Fruit fly (Drosophila melanogaster) whole organism, embryonic: ENCODE data around the gene CG33181.
A peak's percentile ranks its signal among the peaks of the same experiment; 100 is the strongest.

Experiments
- Bgb ChIP-seq: fragments of 200-800 bp; sonication (Bioruptor generic); IDR thresholded peaks from 2 replicates; pipeline ENCODE4 v1.3.6; 2022; ENCODE audit warnings: missing biosample characterization, missing genetic modification characterization; ENCODE audit not compliant: partially characterized antibody
- C15 ChIP-seq: fragments of 200-800 bp; sonication (Bioruptor generic); IDR thresholded peaks from 3 replicates; pipeline ENCODE4 v1.3.6; 2022; ENCODE audit warnings: missing biosample characterization, missing genetic modification characterization
- CG10565 ChIP-seq: fragments of 200-800 bp; sonication (Bioruptor generic); optimal IDR thresholded peaks from 3 replicates; lab custom pipeline; 2016; ENCODE audit warnings: missing biosample characterization, mild to moderate bottlenecking, missing genetic modification characterization
- CG10959 ChIP-seq: fragments of 200-800 bp; sonication (Bioruptor generic); IDR thresholded peaks from 2 replicates; pipeline ENCODE4 v1.3.6; 2022; ENCODE audit warnings: missing biosample characterization, missing genetic modification characterization
- CG12236 ChIP-seq: fragments of 200-800 bp; sonication (Bioruptor generic); optimal IDR thresholded peaks from 2 replicates; lab custom pipeline; 2016; ENCODE audit warnings: missing biosample characterization, missing genetic modification characterization
- CG1233 ChIP-seq: fragments of 200-800 bp; sonication (Bioruptor generic); optimal IDR thresholded peaks from 4 replicates; lab custom pipeline; 2018; ENCODE audit warnings: missing biosample characterization, mild to moderate bottlenecking, missing genetic modification characterization
- CG12391 ChIP-seq: fragments of 200-800 bp; sonication (Bioruptor generic); optimal IDR thresholded peaks from 3 replicates; lab custom pipeline; 2018; ENCODE audit warnings: missing biosample characterization, mild to moderate bottlenecking, missing genetic modification characterization, moderate library complexity
- CG13123 ChIP-seq: fragments of 200-800 bp; sonication (Bioruptor generic); optimal IDR thresholded peaks from 2 replicates; lab custom pipeline; 2016; ENCODE audit warnings: missing biosample characterization, missing genetic modification characterization
- CG15601 ChIP-seq: fragments of 200-800 bp; sonication (Bioruptor generic); optimal IDR thresholded peaks from 3 replicates; lab custom pipeline; 2019; ENCODE audit warnings: missing biosample characterization, mild to moderate bottlenecking, missing genetic modification characterization, moderate library complexity
- CG16815 ChIP-seq: fragments of 200-800 bp; sonication (Bioruptor generic); optimal IDR thresholded peaks from 3 replicates; lab custom pipeline; 2017; ENCODE audit warnings: missing biosample characterization, mild to moderate bottlenecking, missing genetic modification characterization
- CG17912 ChIP-seq: fragments of 200-800 bp; sonication (Bioruptor generic); optimal IDR thresholded peaks from 2 replicates; lab custom pipeline; 2018; ENCODE audit warnings: missing biosample characterization, mild to moderate bottlenecking, missing genetic modification characterization
- CG2116 ChIP-seq: fragments of 200-800 bp; sonication (Bioruptor generic); optimal IDR thresholded peaks from 3 replicates; lab custom pipeline; 2018; ENCODE audit warnings: missing biosample characterization, mild to moderate bottlenecking, missing genetic modification characterization
- CG2875 ChIP-seq: fragments of 200-800 bp; sonication (Bioruptor generic); optimal IDR thresholded peaks from 2 replicates; lab custom pipeline; 2017; ENCODE audit warnings: missing biosample characterization, mild to moderate bottlenecking, missing genetic modification characterization, missing genetic modification reagents
- CG30431 ChIP-seq: fragments of 200-800 bp; sonication (Bioruptor generic); optimal IDR thresholded peaks from 2 replicates; lab custom pipeline; 2017; ENCODE audit warnings: missing biosample characterization, missing genetic modification characterization
- CG31441 ChIP-seq: fragments of 200-800 bp; sonication (Bioruptor generic); IDR thresholded peaks from 2 replicates; pipeline ENCODE4 v1.3.6; 2022; ENCODE audit warnings: missing biosample characterization, missing genetic modification characterization
- CG3163 ChIP-seq: fragments of 200-800 bp; sonication (Bioruptor generic); optimal IDR thresholded peaks from 3 replicates; lab custom pipeline; 2016; ENCODE audit warnings: missing biosample characterization, missing genetic modification characterization
- CG6254 ChIP-seq: fragments of 200-800 bp; sonication (Bioruptor generic); optimal IDR thresholded peaks from 3 replicates; lab custom pipeline; 2017; ENCODE audit warnings: mild to moderate bottlenecking, missing biosample characterization, missing genetic modification reagents, missing genetic modification characterization
- CG7745 ChIP-seq: fragments of 200-800 bp; sonication (Bioruptor generic); optimal IDR thresholded peaks from 2 replicates; lab custom pipeline; 2018; ENCODE audit warnings: missing biosample characterization, mild to moderate bottlenecking, missing genetic modification characterization, moderate library complexity
- CG7963 ChIP-seq: fragments of 200-800 bp; sonication (Bioruptor generic); IDR thresholded peaks from 3 replicates; pipeline ENCODE4 v1.3.6; 2022; ENCODE audit warnings: missing biosample characterization, missing genetic modification characterization; ENCODE audit not compliant: partially characterized antibody
- CG8281 ChIP-seq: fragments of 200-800 bp; sonication (Bioruptor generic); optimal IDR thresholded peaks from 2 replicates; lab custom pipeline; 2018; ENCODE audit warnings: missing biosample characterization, mild to moderate bottlenecking, missing genetic modification characterization, moderate library complexity
- E2f2 ChIP-seq: fragments of 200-800 bp; sonication (Bioruptor generic); IDR thresholded peaks from 2 replicates; pipeline ENCODE4 v1.3.6; 2022; ENCODE audit warnings: missing biosample characterization, missing genetic modification characterization
- Hr3 ChIP-seq: fragments of 200-800 bp; sonication (Bioruptor generic); optimal IDR thresholded peaks from 3 replicates; lab custom pipeline; 2016; ENCODE audit warnings: missing biosample characterization, missing genetic modification characterization
- Hr78 ChIP-seq, 2 experiments: fragments of 200-800 bp in 1 of 2; fragments of >200 bp in 1 of 2; sonication (Bioruptor generic) in 1 of 2; optimal IDR thresholded peaks; 2 replicates each; lab custom pipeline; 2017 to 2019; ENCODE audit warnings: missing biosample characterization in 2 of 2, missing genetic modification characterization in 2 of 2, mild to moderate bottlenecking in 1 of 2, moderate library complexity in 1 of 2
- Kr ChIP-seq: fragments of 200-800 bp; sonication (Bioruptor generic); optimal IDR thresholded peaks from 2 replicates; lab custom pipeline; 2017; ENCODE audit warnings: missing biosample characterization, mild to moderate bottlenecking, missing genetic modification characterization
- Lim3 ChIP-seq: fragments of 200-800 bp; sonication (Bioruptor generic); IDR thresholded peaks from 2 replicates; pipeline ENCODE4 v1.3.6; 2022; ENCODE audit warnings: missing biosample characterization, missing genetic modification characterization
- NfI ChIP-seq: fragments of 200-800 bp; sonication (Bioruptor generic); optimal IDR thresholded peaks from 3 replicates; lab custom pipeline; 2018; ENCODE audit warnings: missing biosample characterization, mild to moderate bottlenecking, missing genetic modification characterization, moderate library complexity
- Sox100B ChIP-seq: fragments of 200-800 bp; sonication (Bioruptor generic); optimal IDR thresholded peaks from 3 replicates; lab custom pipeline; 2018; ENCODE audit warnings: missing biosample characterization, mild to moderate bottlenecking, missing genetic modification characterization
- Trl ChIP-seq, 3 experiments: fragments of >200 bp in 2 of 3; fragments of 200-800 bp in 1 of 3; sonication (Bioruptor generic) in 1 of 3; optimal IDR thresholded peaks; 2 replicates in 1 of 3; 3 replicates in 2 of 3; lab custom pipeline; 2016 to 2017; ENCODE audit warnings: missing biosample characterization in 1 of 3, missing genetic modification characterization in 1 of 3
- YL-1 ChIP-seq: fragments of 200-800 bp; sonication (Bioruptor generic); optimal IDR thresholded peaks from 3 replicates; lab custom pipeline; 2017; ENCODE audit warnings: missing biosample characterization, mild to moderate bottlenecking, missing genetic modification characterization
- bowl ChIP-seq: fragments of 200-800 bp; sonication (Bioruptor generic); IDR thresholded peaks from 2 replicates; pipeline ENCODE4 v1.3.6; 2022; ENCODE audit warnings: missing biosample characterization, missing genetic modification characterization
- cas ChIP-seq: fragments of 200-800 bp; sonication (Bioruptor generic); IDR thresholded peaks from 2 replicates; pipeline ENCODE4 v1.3.6; 2022; ENCODE audit warnings: missing biosample characterization, missing genetic modification characterization
- danr ChIP-seq: fragments of 200-800 bp; sonication (Bioruptor generic); IDR thresholded peaks from 2 replicates; pipeline ENCODE4 v1.3.6; 2022; ENCODE audit warnings: missing biosample characterization, missing genetic modification characterization
- disco-r ChIP-seq: fragments of 200-800 bp; sonication (Bioruptor generic); optimal IDR thresholded peaks from 2 replicates; lab custom pipeline; 2016; ENCODE audit warnings: missing biosample characterization, missing genetic modification characterization
- dm ChIP-seq: fragments of 200-800 bp; sonication (Bioruptor generic); optimal IDR thresholded peaks from 3 replicates; lab custom pipeline; 2016; ENCODE audit warnings: missing biosample characterization, missing genetic modification characterization
- gro ChIP-seq: fragments of 200-800 bp; sonication (Bioruptor generic); optimal IDR thresholded peaks from 2 replicates; lab custom pipeline; 2016; ENCODE audit warnings: missing biosample characterization, missing genetic modification characterization
- kay ChIP-seq: fragments of 200-800 bp; sonication (Bioruptor generic); optimal IDR thresholded peaks from 2 replicates; lab custom pipeline; 2016; ENCODE audit warnings: missing biosample characterization, missing genetic modification characterization
- nerfin-1 ChIP-seq: fragments of 200-800 bp; sonication (Bioruptor generic); optimal IDR thresholded peaks from 3 replicates; lab custom pipeline; 2019; ENCODE audit warnings: missing biosample characterization, mild to moderate bottlenecking, missing genetic modification characterization, moderate library complexity
- nom ChIP-seq: fragments of 200-800 bp; sonication (Bioruptor generic); optimal IDR thresholded peaks from 2 replicates; lab custom pipeline; 2017; ENCODE audit warnings: missing biosample characterization, missing genetic modification characterization, mild to moderate bottlenecking, moderate library complexity, missing genetic modification reagents
- pita ChIP-seq: fragments of 200-800 bp; sonication (Bioruptor generic); optimal IDR thresholded peaks from 2 replicates; lab custom pipeline; 2017; ENCODE audit warnings: missing biosample characterization, mild to moderate bottlenecking, missing genetic modification characterization
- prd ChIP-seq, 3 experiments: fragments of >200 bp in 2 of 3; fragments of 200-800 bp in 1 of 3; sonication (Bioruptor generic) in 1 of 3; optimal IDR thresholded peaks in 2 of 3; IDR thresholded peaks in 1 of 3; 2 replicates in 2 of 3; 3 replicates in 1 of 3; pipeline versions ENCODE4 v1.3.6 to Lab custom; 2017 to 2022; ENCODE audit warnings: missing biosample characterization in 1 of 3, missing genetic modification characterization in 1 of 3
- sug ChIP-seq: fragments of 200-800 bp; optimal IDR thresholded peaks from 2 replicates; lab custom pipeline; 2019; ENCODE audit warnings: missing biosample characterization, mild to moderate bottlenecking, missing genetic modification characterization, moderate library complexity
- tgo ChIP-seq: fragments of 200-800 bp; sonication (Bioruptor generic); IDR thresholded peaks from 3 replicates; pipeline ENCODE4 v1.3.6; 2022; ENCODE audit warnings: missing biosample characterization, missing genetic modification characterization
- tio ChIP-seq: fragments of 200-800 bp; sonication (Bioruptor generic); optimal IDR thresholded peaks from 2 replicates; lab custom pipeline; 2017; ENCODE audit warnings: missing biosample characterization, missing genetic modification characterization, inconsistent platforms
- twi ChIP-seq: fragments of 200-800 bp; optimal IDR thresholded peaks from 2 replicates; lab custom pipeline; 2019; ENCODE audit warnings: missing biosample characterization, mild to moderate bottlenecking, missing genetic modification characterization, moderate library complexity
- vfl ChIP-seq: fragments of 200-800 bp; sonication (Bioruptor generic); optimal IDR thresholded peaks from 2 replicates; lab custom pipeline; 2016; ENCODE audit warnings: missing biosample characterization, missing genetic modification characterization
- yki ChIP-seq: fragments of >200 bp; optimal IDR thresholded peaks from 3 replicates; lab custom pipeline; 2018
- zf30C ChIP-seq: fragments of 200-800 bp; sonication (Bioruptor generic); optimal IDR thresholded peaks from 3 replicates; lab custom pipeline; 2018; ENCODE audit warnings: missing biosample characterization, mild to moderate bottlenecking, missing genetic modification characterization

Gene CG33181

DNA sequence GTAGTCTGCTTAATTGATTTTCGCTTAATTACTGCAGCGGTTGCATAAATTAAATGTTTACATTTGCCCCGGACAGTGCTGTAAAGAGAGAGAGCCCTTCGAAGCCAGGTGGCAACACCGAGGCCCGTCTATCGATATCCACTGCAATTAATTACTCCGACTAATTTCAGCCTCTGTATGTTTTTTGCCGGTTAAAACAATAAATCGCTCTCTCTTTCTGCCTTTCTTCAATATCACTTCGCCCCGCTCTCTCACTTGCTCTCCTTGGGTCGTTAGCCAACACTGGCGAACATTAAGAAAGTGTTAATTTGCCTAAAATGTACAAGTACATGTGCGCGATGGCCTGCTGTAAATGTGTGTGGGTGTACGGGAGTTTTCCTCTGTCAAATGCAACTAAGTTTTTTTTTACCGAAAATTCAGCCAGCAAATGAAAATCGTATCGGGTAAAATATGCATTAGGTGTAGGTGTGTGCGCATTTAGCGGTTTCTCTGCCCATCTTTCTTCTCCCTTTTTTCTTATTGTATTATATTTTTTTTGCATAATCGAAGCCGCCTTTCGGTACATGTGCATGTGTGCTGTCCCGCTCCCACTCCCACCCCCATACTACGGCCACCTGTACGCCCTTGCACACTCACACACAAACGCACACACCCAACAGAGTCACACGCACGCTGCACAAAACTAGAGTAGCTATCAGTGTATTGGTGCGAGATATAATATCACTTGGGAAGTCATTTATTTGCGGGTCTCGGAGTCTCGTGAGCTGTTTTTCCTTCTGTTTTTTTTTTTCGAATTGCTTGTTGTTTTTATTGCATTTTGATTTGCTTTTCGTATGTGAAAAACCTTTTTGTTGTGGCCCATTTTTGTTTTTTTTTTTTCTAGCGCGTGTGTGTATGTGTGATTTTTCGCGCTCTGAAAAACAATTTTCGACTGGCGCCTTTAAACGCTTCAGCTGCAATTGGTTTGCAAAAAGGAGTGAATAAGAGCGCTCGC lies 72.6 kb downstream of the CG33181 start (continued):
- TF ChIP-seq Hr3 (GFP tag; lab: Kevin White, UChicago) (no peak), CG30431 (GFP tag; lab: Kevin White, UChicago) (no peak), tio (GFP tag; lab: Kevin White, UChicago) (no peak), CG6254 (GFP tag; lab: Kevin White, UChicago) (no peak), zf30C (GFP tag; lab: Kevin White, UChicago) (no peak), CG12236 (GFP tag; lab: Kevin White, UChicago) (no peak), Sox100B (GFP tag; lab: Kevin White, UChicago) (peak; percentile 23), CG10565 (GFP tag; lab: Kevin White, UChicago) (no peak), CG7745 (tag; lab: Kevin White, UChicago) (peak; percentile 97), nerfin-1 (tag; lab: Kevin White, UChicago) (no peak), pita (no peak), gro (GFP tag; lab: Kevin White, UChicago) (no peak), dm (peak; percentile 36), YL-1 (peak; percentile 47), cas (no peak), CG2116 (GFP tag; lab: Kevin White, UChicago) (peak; percentile 56), kay (GFP tag; lab: Kevin White, UChicago) (no peak), Lim3 (GFP tag; lab: Robert Waterston, UW) (no peak), tgo (GFP tag; lab: Robert Waterston, UW) (0 out of 3 replicates have a peak, but pooled peaks have one; percentile 16), CG13123 (GFP tag; lab: Kevin White, UChicago) (no peak), danr (GFP tag; lab: Robert Waterston, UW) (no peak), Trl (optimal IDR thresholded peaks at IDR 0.05; lab: Kevin White, UChicago) (peak; percentile 63 to 71), Trl (GFP tag; optimal IDR thresholded peaks at IDR 0.05; lab: Kevin White, UChicago) (peak; percentile 40), yki (lab: Kevin White, UChicago) (no peak), twi (tag; lab: Kevin White, UChicago) (no peak), CG7963 (GFP tag; lab: Robert Waterston, UW) (0 out of 3 replicates have a peak, but pooled peaks have one; percentile 21), CG31441 (GFP tag; lab: Robert Waterston, UW) (no peak; the same call in 1 of the 2 replicates), Bgb (GFP tag; lab: Robert Waterston, UW) (peak; percentile 41; the same call in 1 of the 2 replicates), NfI (GFP tag; lab: Kevin White, UChicago) (no peak), Hr78 (GFP tag; optimal IDR thresholded peaks at IDR 0.05; lab: Kevin White, UChicago) (no peak), CG16815 (GFP tag; lab: Kevin White, UChicago) (no peak), nom (GFP tag; lab: Kevin White, UChicago) (no peak), CG17912 (GFP tag; lab: Kevin White, UChicago) (no peak), sug (peak; percentile 33), E2f2 (GFP tag; lab: Robert Waterston, UW) (no peak), C15 (no peak), CG3163 (peak; percentile 24), CG10959 (GFP tag; lab: Robert Waterston, UW) (no peak), vfl (peak; percentile 21), CG15601 (tag; lab: Kevin White, UChicago) (no peak), CG2875 (GFP tag; lab: Kevin White, UChicago) (peak; percentile 5), CG8281 (tag; lab: Kevin White, UChicago) (peak; percentile 56), prd (optimal IDR thresholded peaks at IDR 0.05; lab: Kevin White, UChicago) (no peak), prd (GFP tag; IDR thresholded peaks at IDR 0.05; lab: Robert Waterston, UW) (peak; percentile 37; the same call in 1 of the 3 replicates), CG1233 (peak; percentile 31), disco-r (peak; percentile 10), bowl (GFP tag; lab: Robert Waterston, UW) (no peak), CG12391 (peak; percentile 39), Kr (GFP tag; lab: Kevin White, UChicago) (peak; percentile 75)
